Fruit fly (Drosophila melanogaster) whole organism, wandering third instar larva: ENCODE results near the gene skl.

Experiments
- CrebA ChIP-seq: fragments of 200-800 bp; sonication (Bioruptor generic); optimal IDR thresholded peaks from 2 replicates; lab custom pipeline; 2016; ENCODE audit warnings: missing biosample characterization, mild to moderate bottlenecking, missing genetic modification characterization, borderline replicate concordance
- Mio ChIP-seq: sonication (Bioruptor generic); optimal IDR thresholded peaks from 2 replicates; lab custom pipeline; 2016; ENCODE audit warnings: missing biosample characterization, missing genetic modification characterization
- foxo ChIP-seq, 2 experiments: fragments of 200-800 bp; sonication (Bioruptor generic); optimal IDR thresholded peaks; 2 replicates in 1 of 2; 3 replicates in 1 of 2; lab custom pipeline; 2016 to 2017; ENCODE audit warnings: missing biosample characterization in 2 of 2, missing genetic modification characterization in 2 of 2
- h ChIP-seq: fragments of 200-800 bp; sonication (Bioruptor generic); optimal IDR thresholded peaks from 3 replicates; lab custom pipeline; 2016; ENCODE audit warnings: missing biosample characterization, mild to moderate bottlenecking, missing genetic modification characterization
- pan ChIP-seq: fragments of >200 bp; optimal IDR thresholded peaks from 2 replicates; lab custom pipeline; 2017

DNA sequence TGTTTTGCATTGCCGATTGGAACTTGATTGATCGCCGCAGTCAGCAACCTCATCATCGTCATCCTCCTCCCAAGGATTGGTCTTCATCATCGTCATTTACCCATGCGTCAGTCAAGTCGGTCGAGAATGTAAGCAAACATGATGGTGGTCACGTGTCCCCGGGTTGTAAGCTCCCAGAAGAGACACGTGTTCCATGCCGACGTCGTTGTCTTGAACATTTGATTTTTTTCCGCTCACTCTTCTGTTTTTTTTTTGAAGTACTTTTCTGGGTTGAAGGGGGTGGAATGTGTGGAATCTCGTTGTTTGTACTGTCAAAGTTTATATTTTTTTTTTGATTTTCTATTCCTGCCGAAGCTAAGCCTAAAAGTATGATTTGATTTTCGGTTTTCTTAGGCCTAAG lies 21.9 kb downstream of the skl start:
- no peak for TF ChIP-seq Mio
- no peak for TF ChIP-seq pan
- TF ChIP-seq CrebA = no peak
- no peak for TF ChIP-seq h
- no peak for TF ChIP-seq foxo (GFP tag; optimal IDR thresholded peaks at IDR 0.05; lab: Kevin White, UChicago)
